Fruit fly (Drosophila melanogaster): Measurements from ENCODE around the gene CG4045.

The CG4045 gene

dm6 chrX:2069787-2070707, 5.7 kb downstream of the CG4045 start (continued):
- TF ChIP-seq dimm (GFP tag; IDR thresholded peaks at IDR 0.05), result no peak
- no peak for TF ChIP-seq CG13287 (GFP tag; IDR thresholded peaks at IDR 0.05; ENCODE audit: partially characterized antibody)
- TF ChIP-seq CG33213 (GFP tag; optimal IDR thresholded peaks at IDR 0.05), result no peak
- no peak for TF ChIP-seq CG8924 (tag; optimal IDR thresholded peaks at IDR 0.05)
- no peak for TF ChIP-seq Dfd (GFP tag; optimal IDR thresholded peaks at IDR 0.05)
- TF ChIP-seq emc (GFP tag; optimal IDR thresholded peaks at IDR 0.05), result no peak
- no peak for TF ChIP-seq gfzf (GFP tag; optimal IDR thresholded peaks at IDR 0.05)
- TF ChIP-seq repo (GFP tag; optimal IDR thresholded peaks at IDR 0.05), result no peak
- no peak for TF ChIP-seq Jarid2 (GFP tag; optimal IDR thresholded peaks at IDR 0.05)
- TF ChIP-seq CG5180 (GFP tag; optimal IDR thresholded peaks at IDR 0.05), result no peak
- no peak for TF ChIP-seq CG32532 (GFP tag; IDR thresholded peaks at IDR 0.05)
- TF ChIP-seq kni (GFP tag; optimal IDR thresholded peaks at IDR 0.05), result peak; percentile 53
- no peak for TF ChIP-seq CG17568 (GFP tag; optimal IDR thresholded peaks at IDR 0.05)
- no peak for TF ChIP-seq CG4730 (GFP tag; IDR thresholded peaks at IDR 0.05)
- TF ChIP-seq CG3995 (GFP tag; optimal IDR thresholded peaks at IDR 0.05), result no peak
- peak; percentile 80; the same call in 1 of the 4 replicates for TF ChIP-seq chinmo (GFP tag; IDR thresholded peaks at IDR 0.05; ENCODE audit: partially characterized antibody)
- no peak for TF ChIP-seq esg (GFP tag; conservative IDR thresholded peaks at IDR 0.05)
- TF ChIP-seq corto (GFP tag; optimal IDR thresholded peaks at IDR 0.05), result no peak
- no peak for TF ChIP-seq lilli (GFP tag; optimal IDR thresholded peaks at IDR 0.05)
- no peak for TF ChIP-seq CG7372 (GFP tag; IDR thresholded peaks at IDR 0.05)
- no peak for TF ChIP-seq oc (tag; optimal IDR thresholded peaks at IDR 0.05)
- peak; percentile 63 for TF ChIP-seq grn (GFP tag; optimal IDR thresholded peaks at IDR 0.05)
- TF ChIP-seq tup (GFP tag; optimal IDR thresholded peaks at IDR 0.05), result no peak
- TF ChIP-seq Hey (tag; optimal IDR thresholded peaks at IDR 0.05), result peak; percentile 6
- no peak for TF ChIP-seq ewg (GFP tag; optimal IDR thresholded peaks at IDR 0.05)
- no peak for TF ChIP-seq Optix (GFP tag; IDR thresholded peaks at IDR 0.05)
- TF ChIP-seq CG3163 (GFP tag; optimal IDR thresholded peaks at IDR 0.05), result peak; percentile 78
- TF ChIP-seq CG5245 (GFP tag; optimal IDR thresholded peaks at IDR 0.05), result no peak
- no peak for TF ChIP-seq CoRest (tag; optimal IDR thresholded peaks at IDR 0.05)
- no peak for TF ChIP-seq Fer3 (tag; optimal IDR thresholded peaks at IDR 0.05)
- TF ChIP-seq Ets65A (GFP tag), result no peak
- TF ChIP-seq cg (GFP tag; optimal IDR thresholded peaks at IDR 0.05), result peak; percentile 11
- no peak for TF ChIP-seq CG14860 (GFP tag; IDR thresholded peaks at IDR 0.05; ENCODE audit: partially characterized antibody)
- no peak for TF ChIP-seq sisA (GFP tag; IDR thresholded peaks at IDR 0.05)
- no peak for TF ChIP-seq CG2116 (GFP tag; optimal IDR thresholded peaks at IDR 0.05)
- no peak for TF ChIP-seq gcm (GFP tag; optimal IDR thresholded peaks at IDR 0.05)
- no peak for TF ChIP-seq CG17612 (GFP tag; IDR thresholded peaks at IDR 0.05)
- TF ChIP-seq CG11723 (GFP tag; optimal IDR thresholded peaks at IDR 0.05), result no peak
- TF ChIP-seq GATAe (GFP tag; conservative IDR thresholded peaks at IDR 0.05), result no peak
- TF ChIP-seq CG7786 (GFP tag; optimal IDR thresholded peaks at IDR 0.05), result no peak
- TF ChIP-seq exex (tag; optimal IDR thresholded peaks at IDR 0.05), result peak; percentile 28
- TF ChIP-seq CG14965 (GFP tag; optimal IDR thresholded peaks at IDR 0.05; ENCODE audit: borderline replicate concordance), result no peak
- TF ChIP-seq lola (GFP tag; optimal IDR thresholded peaks at IDR 0.05), result no peak
- no peak for TF ChIP-seq CG8765 (GFP tag; IDR thresholded peaks at IDR 0.05)
- TF ChIP-seq inv (GFP tag; IDR thresholded peaks at IDR 0.05; ENCODE audit: partially characterized antibody), result no peak
- TF ChIP-seq cwo (GFP tag; optimal IDR thresholded peaks at IDR 0.05), result peak; percentile 34
- no peak for TF ChIP-seq CG11456 (GFP tag; IDR thresholded peaks at IDR 0.05)
- no peak for TF ChIP-seq CG11696 (GFP tag; IDR thresholded peaks at IDR 0.05)

Data from whole organism, embryonic.